ENCODE assay signal across 6 worm cellular contexts in the genomic region with DNA sequence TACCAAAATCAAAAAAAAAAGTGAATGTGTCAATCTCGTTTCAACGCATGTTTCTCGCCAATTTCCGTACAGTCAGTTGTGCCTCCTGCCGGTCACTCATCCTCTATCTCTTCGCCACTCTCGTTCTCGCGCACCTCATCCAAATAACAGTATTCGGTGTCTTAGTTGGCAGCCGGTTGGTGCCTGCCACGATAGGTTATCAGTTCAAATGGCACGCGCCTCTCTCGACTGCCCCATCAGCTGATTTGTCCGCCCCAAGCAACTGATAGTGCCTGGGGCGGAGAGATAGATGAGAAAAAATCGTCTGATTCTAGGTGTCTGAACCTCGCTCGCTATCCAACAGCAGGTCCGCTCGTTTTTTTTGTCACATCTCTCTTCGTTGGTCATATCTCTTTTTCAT.
TF ChIP-seq lines count a peak whose summit lies in the region.

No protein-coding gene starts in this region.

TF ChIP-seq in whole organism, L1 larva, 84 proteins besides CTCF, POLR2A, EP300 and RAD21 (continues in another document):
- TF ChIP-seq ces-1 (GFP tag; optimal IDR thresholded peaks at IDR 0.05; lab: Kevin White, UChicago) (no peak), lin-14 (GFP tag; optimal IDR thresholded peaks at IDR 0.05; lab: Kevin White, UChicago) (peak; percentile 89), hlh-17 (GFP tag; optimal IDR thresholded peaks at IDR 0.05; lab: Kevin White, UChicago; ENCODE audit: borderline replicate concordance) (no peak), unc-130 (tag; optimal IDR thresholded peaks at IDR 0.05; lab: Kevin White, UChicago) (peak; percentile 55), lsy-2 (tag; optimal IDR thresholded peaks at IDR 0.05; lab: Kevin White, UChicago) (peak in 1 of 2 experiments; percentile 60), unc-86 (tag; optimal IDR thresholded peaks at IDR 0.05; lab: Kevin White, UChicago) (no peak), fkh-10 (GFP tag; optimal IDR thresholded peaks at IDR 0.05; lab: Kevin White, UChicago) (no peak), ztf-11 (tag; optimal IDR thresholded peaks at IDR 0.05; lab: Kevin White, UChicago) (no peak), tbx-2 (tag; optimal IDR thresholded peaks at IDR 0.05; lab: Kevin White, UChicago) (peak; percentile 53), nhr-84 (tag; optimal IDR thresholded peaks at IDR 0.05; lab: Kevin White, UChicago) (no peak), ama-1 (optimal IDR thresholded peaks at IDR 0.05; lab: Kevin White, UChicago) (no peak), ztf-4 (tag; optimal IDR thresholded peaks at IDR 0.05; lab: Kevin White, UChicago) (no peak), unc-98 (GFP tag; IDR thresholded peaks at IDR 0.05; lab: Robert Waterston, UW) (no peak), mep-1 (tag; optimal IDR thresholded peaks at IDR 0.05; lab: Kevin White, UChicago) (peak; percentile 1), aly-2 (tag; optimal IDR thresholded peaks at IDR 0.05; lab: Kevin White, UChicago) (no peak)

TF ChIP-seq in whole organism, L2 larva, 48 proteins besides CTCF, POLR2A, EP300 and RAD21 (continues in another document):
- TF ChIP-seq nhr-11 (tag; optimal IDR thresholded peaks at IDR 0.05; lab: Kevin White, UChicago) (no peak), nhr-25 (tag; optimal IDR thresholded peaks at IDR 0.05; lab: Kevin White, UChicago) (peak; percentile 11), F13H6.1 (tag; optimal IDR thresholded peaks at IDR 0.05; lab: Kevin White, UChicago) (peak; percentile 52), sma-9 (GFP tag; optimal IDR thresholded peaks at IDR 0.05; lab: Kevin White, UChicago) (peak; percentile 78), sma-9 (tag; optimal IDR thresholded peaks at IDR 0.05; lab: Kevin White, UChicago) (no peak), mab-5 (tag; optimal IDR thresholded peaks at IDR 0.05; lab: Kevin White, UChicago) (no peak), crh-2 (tag; optimal IDR thresholded peaks at IDR 0.05; lab: Kevin White, UChicago) (peak; percentile 0), fos-1 (tag; optimal IDR thresholded peaks at IDR 0.05; lab: Kevin White, UChicago) (peak; percentile 47), C34F6.9 (tag; optimal IDR thresholded peaks at IDR 0.05; lab: Kevin White, UChicago) (peak; percentile 5), nhr-21 (tag; optimal IDR thresholded peaks at IDR 0.05; lab: Kevin White, UChicago) (peak; percentile 61), nhr-129 (tag; optimal IDR thresholded peaks at IDR 0.05; lab: Kevin White, UChicago) (peak; percentile 64), nhr-77 (tag; optimal IDR thresholded peaks at IDR 0.05; lab: Kevin White, UChicago) (no peak), ceh-82 (tag; optimal IDR thresholded peaks at IDR 0.05; lab: Kevin White, UChicago) (no peak), blmp-1 (tag; optimal IDR thresholded peaks at IDR 0.05; lab: Kevin White, UChicago; ENCODE audit: insufficient read depth) (peak; percentile 62), egl-27 (tag; optimal IDR thresholded peaks at IDR 0.05; lab: Kevin White, UChicago) (peak; percentile 65)

TF ChIP-seq in whole organism, L3 larva, 47 proteins besides CTCF, POLR2A, EP300 and RAD21:
- TF ChIP-seq elt-3 (tag; optimal IDR thresholded peaks at IDR 0.05; lab: Kevin White, UChicago): peak in 2 of 3 experiments; percentile 76 to 86
- TF ChIP-seq pha-4 (tag; optimal IDR thresholded peaks at IDR 0.05; lab: Kevin White, UChicago): peak; percentile 22
- TF ChIP-seq pqm-1 (tag; optimal IDR thresholded peaks at IDR 0.05; lab: Kevin White, UChicago): peak; percentile 1
- no peak for TF ChIP-seq nhr-67 (tag; optimal IDR thresholded peaks at IDR 0.05; lab: Kevin White, UChicago)
- peak; percentile 1 for TF ChIP-seq mdl-1 (tag; optimal IDR thresholded peaks at IDR 0.05; lab: Kevin White, UChicago)
- TF ChIP-seq nhr-43 (tag; optimal IDR thresholded peaks at IDR 0.05; lab: Kevin White, UChicago; ENCODE audit: poor library complexity, severe bottlenecking): peak; percentile 43
- peak; percentile 57 for TF ChIP-seq elt-2 (tag; optimal IDR thresholded peaks at IDR 0.05; lab: Kevin White, UChicago)
- TF ChIP-seq fos-1 (tag; optimal IDR thresholded peaks at IDR 0.05; lab: Kevin White, UChicago): no peak
- TF ChIP-seq nfya-1 (tag; optimal IDR thresholded peaks at IDR 0.05; lab: Kevin White, UChicago; ENCODE audit: insufficient read depth): peak; percentile 22
- TF ChIP-seq nhr-25 (tag; optimal IDR thresholded peaks at IDR 0.05; lab: Kevin White, UChicago): peak; percentile 32
- no peak for TF ChIP-seq fkh-10 (GFP tag; optimal IDR thresholded peaks at IDR 0.05; lab: Kevin White, UChicago)

TF ChIP-seq in whole organism, L4 larva, 104 proteins besides CTCF, POLR2A, EP300 and RAD21 (continues in another document):
- no peak for TF ChIP-seq aly-2 (tag; optimal IDR thresholded peaks at IDR 0.05; lab: Kevin White, UChicago)
- peak; percentile 52 for TF ChIP-seq nhr-77 (tag; optimal IDR thresholded peaks at IDR 0.05; lab: Kevin White, UChicago)
- TF ChIP-seq T26A8.4 (GFP tag; IDR thresholded peaks at IDR 0.05; lab: Robert Waterston, UW): no peak
- peak; percentile 26 to 83 for TF ChIP-seq mdl-1 (tag; optimal IDR thresholded peaks at IDR 0.05; lab: Kevin White, UChicago)
- TF ChIP-seq daf-16 (GFP tag; optimal IDR thresholded peaks at IDR 0.05; lab: Kevin White, UChicago): no peak
- TF ChIP-seq daf-16 (tag; optimal IDR thresholded peaks at IDR 0.05; lab: Kevin White, UChicago): peak; percentile 56
- TF ChIP-seq aha-1 (tag; lab: Kevin White, UChicago): peak; percentile 72
- no peak for TF ChIP-seq dmd-8 (GFP tag; IDR thresholded peaks at IDR 0.05; lab: Robert Waterston, UW)
- 0 out of 2 replicates have a peak, but pooled peaks have one; percentile 58 for TF ChIP-seq nhr-41 (GFP tag; IDR thresholded peaks at IDR 0.05; lab: Robert Waterston, UW)
- TF ChIP-seq ceh-44 (GFP tag; IDR thresholded peaks at IDR 0.05; lab: Robert Waterston, UW): no peak
- peak; percentile 86 for TF ChIP-seq nhr-28 (tag; optimal IDR thresholded peaks at IDR 0.05; lab: Kevin White, UChicago)
- TF ChIP-seq Y75B8A.6 (GFP tag; IDR thresholded peaks at IDR 0.05; lab: Robert Waterston, UW): no peak
- peak; percentile 31; the same call in 1 of the 2 replicates for TF ChIP-seq hmg-1.1 (GFP tag; IDR thresholded peaks at IDR 0.05; lab: Robert Waterston, UW)
- peak; percentile 84 for TF ChIP-seq dmd-6 (GFP tag; IDR thresholded peaks at IDR 0.05; lab: Robert Waterston, UW)
- TF ChIP-seq mep-1 (tag; optimal IDR thresholded peaks at IDR 0.05; lab: Kevin White, UChicago): peak; percentile 23
- TF ChIP-seq ceh-20 (GFP tag; IDR thresholded peaks at IDR 0.05; lab: Robert Waterston, UW): no peak
- TF ChIP-seq snpc-4 (tag; optimal IDR thresholded peaks at IDR 0.05; lab: Kevin White, UChicago): no peak

TF ChIP-seq in whole organism, late embryonic, 69 proteins besides CTCF, POLR2A, EP300 and RAD21:
- TF ChIP-seq sox-4 (tag; optimal IDR thresholded peaks at IDR 0.05; lab: Kevin White, UChicago): no peak
- peak; percentile 22 for TF ChIP-seq hlh-30 (tag; optimal IDR thresholded peaks at IDR 0.05; lab: Kevin White, UChicago; ENCODE audit: insufficient read depth)
- peak; percentile 76 for TF ChIP-seq elt-2 (tag; optimal IDR thresholded peaks at IDR 0.05; lab: Kevin White, UChicago)
- TF ChIP-seq pha-2 (tag; optimal IDR thresholded peaks at IDR 0.05; lab: Kevin White, UChicago): no peak

TF ChIP-seq in whole organism, young adult, 124 proteins besides CTCF, POLR2A, EP300 and RAD21 (continues in another document):
- TF ChIP-seq cebp-1 (GFP tag; IDR thresholded peaks at IDR 0.05; lab: Robert Waterston, UW) (no peak), cebp-1 (tag; optimal IDR thresholded peaks at IDR 0.05; lab: Kevin White, UChicago) (peak; percentile 75), snpc-1.3 (tag; optimal IDR thresholded peaks at IDR 0.05; lab: Kevin White, UChicago; ENCODE audit: insufficient read depth) (no peak), tbp1 (GFP tag; optimal IDR thresholded peaks at IDR 0.05; lab: Kevin White, UChicago) (peak; percentile 45), hlh-26 (GFP tag; conservative IDR thresholded peaks at IDR 0.05; lab: Robert Waterston, UW) (no peak), ztf-22 (GFP tag; optimal IDR thresholded peaks at IDR 0.05; lab: Kevin White, UChicago) (peak; percentile 60), lin-40 (tag; optimal IDR thresholded peaks at IDR 0.05; lab: Kevin White, UChicago) (no peak), somi-1 (GFP tag; optimal IDR thresholded peaks at IDR 0.05; lab: Kevin White, UChicago) (peak; percentile 40), dpff-1 (tag; optimal IDR thresholded peaks at IDR 0.05; lab: Kevin White, UChicago) (no peak), tbx-9 (tag; optimal IDR thresholded peaks at IDR 0.05; lab: Kevin White, UChicago; ENCODE audit: borderline replicate concordance) (no peak), ets-4 (GFP tag; optimal IDR thresholded peaks at IDR 0.05; lab: Kevin White, UChicago) (peak; percentile 89), hlh-12 (tag; optimal IDR thresholded peaks at IDR 0.05; lab: Kevin White, UChicago) (no peak), F57A8.1 (GFP tag; optimal IDR thresholded peaks at IDR 0.05; lab: Kevin White, UChicago) (no peak), rcor-1 (GFP tag; IDR thresholded peaks at IDR 0.05; lab: Robert Waterston, UW) (0 out of 2 replicates have a peak, but pooled peaks have one; percentile 11), T26A5.8 (tag; optimal IDR thresholded peaks at IDR 0.05; lab: Kevin White, UChicago) (no peak), ztf-3 (GFP tag; optimal IDR thresholded peaks at IDR 0.05; lab: Kevin White, UChicago) (no peak), ztf-18 (tag; optimal IDR thresholded peaks at IDR 0.05; lab: Kevin White, UChicago) (no peak), B0336.3 (GFP tag; IDR thresholded peaks at IDR 0.05; lab: Robert Waterston, UW) (peak; percentile 64), cebp-2 (GFP tag; IDR thresholded peaks at IDR 0.05; lab: Robert Waterston, UW) (no peak), nhr-179 (tag; optimal IDR thresholded peaks at IDR 0.05; lab: Kevin White, UChicago) (no peak), lsl-1 (GFP tag; optimal IDR thresholded peaks at IDR 0.05; lab: Kevin White, UChicago) (no peak), ccch-3 (GFP tag; optimal IDR thresholded peaks at IDR 0.05; lab: Kevin White, UChicago) (no peak), lin-35 (GFP tag; optimal IDR thresholded peaks at IDR 0.05; lab: Kevin White, UChicago) (no peak), K11D2.4 (GFP tag; IDR thresholded peaks at IDR 0.05; lab: Robert Waterston, UW) (peak; percentile 52; the same call in 1 of the 2 replicates), rec-8 (tag; optimal IDR thresholded peaks at IDR 0.05; lab: Kevin White, UChicago) (no peak), lir-1 (GFP tag; conservative IDR thresholded peaks at IDR 0.05; lab: Robert Waterston, UW) (no peak), gei-17 (GFP tag; optimal IDR thresholded peaks at IDR 0.05; lab: Kevin White, UChicago) (peak; percentile 39), F55B11.4 (tag; optimal IDR thresholded peaks at IDR 0.05; lab: Kevin White, UChicago; ENCODE audit: borderline replicate concordance, insufficient read depth) (no peak), Y79H2A.3 (GFP tag; conservative IDR thresholded peaks at IDR 0.05; lab: Robert Waterston, UW) (no peak), nfyb-1 (GFP tag; IDR thresholded peaks at IDR 0.05; lab: Robert Waterston, UW) (peak; percentile 51; the same call in 1 of the 2 replicates), nhr-80 (tag; optimal IDR thresholded peaks at IDR 0.05; lab: Kevin White, UChicago) (peak; percentile 96)
